Fruit fly (Drosophila melanogaster): ENCODE results near the gene CG45064.

CG45064 gene

DNA sequence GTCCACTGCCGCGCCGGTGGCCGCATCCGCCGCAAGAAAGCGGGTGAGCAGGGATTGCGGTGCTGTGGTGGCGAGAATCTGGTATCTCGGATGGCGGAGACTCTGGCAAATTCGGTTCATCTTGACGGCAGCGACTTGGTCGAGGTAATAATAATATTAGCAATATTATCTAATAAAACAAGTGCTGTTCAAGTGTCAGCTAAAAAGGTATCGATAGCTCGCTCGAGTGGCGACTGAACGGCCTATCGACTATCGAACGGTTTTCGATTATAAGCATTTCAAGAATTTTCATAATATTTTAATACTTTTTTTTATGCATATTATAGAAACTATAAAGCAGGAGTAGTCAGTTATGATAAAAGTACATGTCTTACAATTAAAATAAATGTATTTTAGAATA lies 44.4 kb downstream of the CG45064 start, which contains the start of gene Grx5 (continued):
- TF ChIP-seq Pdp1 (GFP tag; optimal IDR thresholded peaks at IDR 0.05) (peak in 1 of 2 experiments; percentile 61), CG14050 (GFP tag; IDR thresholded peaks at IDR 0.05) (no peak), Opbp (GFP tag; IDR thresholded peaks at IDR 0.05; ENCODE audit: partially characterized antibody) (peak; percentile 61; the same call in 2 of the 3 replicates), Abd-B (GFP tag; optimal IDR thresholded peaks at IDR 0.05) (no peak), Oli (tag; optimal IDR thresholded peaks at IDR 0.05) (no peak), ash1 (GFP tag; optimal IDR thresholded peaks at IDR 0.05) (no peak), Dll (GFP tag; IDR thresholded peaks at IDR 0.05; ENCODE audit: partially characterized antibody) (peak; percentile 75), CG7963 (GFP tag; IDR thresholded peaks at IDR 0.05; ENCODE audit: partially characterized antibody) (peak; percentile 48; the same call in 1 of the 3 replicates), Bgb (GFP tag; IDR thresholded peaks at IDR 0.05; ENCODE audit: partially characterized antibody) (peak; percentile 45), E2f2 (GFP tag; IDR thresholded peaks at IDR 0.05) (0 out of 2 replicates have a peak, but pooled peaks have one; percentile 11), pum (GFP tag; optimal IDR thresholded peaks at IDR 0.05) (no peak), CG31224 (GFP tag; IDR thresholded peaks at IDR 0.05) (no peak), CG34224 (GFP tag; IDR thresholded peaks at IDR 0.05; ENCODE audit: partially characterized antibody) (peak; percentile 73), zen2 (GFP tag; IDR thresholded peaks at IDR 0.05; ENCODE audit: partially characterized antibody) (peak; percentile 47; the same call in 1 of the 3 replicates), CG2116 (GFP tag; optimal IDR thresholded peaks at IDR 0.05) (peak; percentile 4), dysf (GFP tag; IDR thresholded peaks at IDR 0.05) (no peak), Neu2 (GFP tag; optimal IDR thresholded peaks at IDR 0.05; ENCODE audit: borderline replicate concordance) (no peak), MESR4 (GFP tag; optimal IDR thresholded peaks at IDR 0.05) (peak; percentile 73), CG14710 (tag; optimal IDR thresholded peaks at IDR 0.05) (no peak), Hr3 (GFP tag; optimal IDR thresholded peaks at IDR 0.05) (no peak), CG10979 (tag; optimal IDR thresholded peaks at IDR 0.05) (no peak), Antp (GFP tag; optimal IDR thresholded peaks at IDR 0.05) (no peak), ewg (GFP tag; optimal IDR thresholded peaks at IDR 0.05) (no peak), tna (GFP tag; IDR thresholded peaks at IDR 0.05; ENCODE audit: partially characterized antibody) (peak; percentile 52), Scr (GFP tag; IDR thresholded peaks at IDR 0.05; ENCODE audit: partially characterized antibody) (peak; percentile 69), mld (GFP tag; IDR thresholded peaks at IDR 0.05; ENCODE audit: partially characterized antibody) (peak; percentile 59; the same call in 1 of the 3 replicates), Bdp1 (GFP tag; optimal IDR thresholded peaks at IDR 0.05) (no peak), Sox102F (GFP tag; optimal IDR thresholded peaks at IDR 0.05) (no peak), CG14860 (GFP tag; IDR thresholded peaks at IDR 0.05; ENCODE audit: partially characterized antibody) (peak; percentile 46; the same call in 1 of the 3 replicates), CG13287 (GFP tag; IDR thresholded peaks at IDR 0.05; ENCODE audit: partially characterized antibody) (peak; percentile 76), MTF-1 (GFP tag; optimal IDR thresholded peaks at IDR 0.05; ENCODE audit: borderline replicate concordance) (no peak), CG16813 (GFP tag; IDR thresholded peaks at IDR 0.05; ENCODE audit: partially characterized antibody) (peak; percentile 60), gcm (GFP tag; optimal IDR thresholded peaks at IDR 0.05) (no peak), MBD-R2 (GFP tag; IDR thresholded peaks at IDR 0.05) (peak; percentile 58), ato (GFP tag; IDR thresholded peaks at IDR 0.05; ENCODE audit: partially characterized antibody) (no peak), amos (GFP tag; IDR thresholded peaks at IDR 0.05; ENCODE audit: partially characterized antibody) (peak; percentile 61; the same call in 1 of the 2 replicates), CG10366 (GFP tag; IDR thresholded peaks at IDR 0.05) (no peak), bbx (GFP tag; IDR thresholded peaks at IDR 0.05; ENCODE audit: partially characterized antibody) (0 out of 2 replicates have a peak, but pooled peaks have one; percentile 56), sob (GFP tag; IDR thresholded peaks at IDR 0.05) (no peak), CG17359 (tag; optimal IDR thresholded peaks at IDR 0.05) (no peak), vnd (GFP tag; IDR thresholded peaks at IDR 0.05; ENCODE audit: partially characterized antibody) (peak; percentile 57; the same call in 1 of the 3 replicates), stwl (tag; optimal IDR thresholded peaks at IDR 0.05) (peak; percentile 2), sna (GFP tag; IDR thresholded peaks at IDR 0.05; ENCODE audit: partially characterized antibody) (0 out of 2 replicates have a peak, but pooled peaks have one; percentile 57)
